Worm (Caenorhabditis elegans) whole organism, early embryonic: ENCODE measurements around the gene ztf-27.

Experiments used
- B0310.2 ChIP-seq: sonication (generic microtip); optimal IDR thresholded peaks from 2 replicates; lab custom pipeline; 2016; ENCODE audit warnings: mild to moderate bottlenecking, missing genetic modification characterization, missing compliant biosample characterization
- F13C5.2 ChIP-seq: sonication (generic microtip); optimal IDR thresholded peaks from 2 replicates; lab custom pipeline; 2017; ENCODE audit warnings: mild to moderate bottlenecking, missing genetic modification characterization, inconsistent platforms, missing compliant biosample characterization
- aly-1 ChIP-seq: sonication (generic microtip); optimal IDR thresholded peaks from 2 replicates; lab custom pipeline; 2016; ENCODE audit warnings: missing genetic modification characterization, missing compliant biosample characterization
- ama-1 ChIP-seq: fragments of 150-350 bp; optimal IDR thresholded peaks from 2 replicates; lab custom pipeline; 2014
- ceh-13 ChIP-seq: fragments of 200-800 bp; sonication (Bioruptor generic); optimal IDR thresholded peaks from 2 replicates; lab custom pipeline; 2018; ENCODE audit warnings: mild to moderate bottlenecking, missing genetic modification characterization, missing compliant biosample characterization
- ceh-36 ChIP-seq: sonication (generic microtip); optimal IDR thresholded peaks from 2 replicates; lab custom pipeline; 2016; ENCODE audit warnings: missing genetic modification characterization, inconsistent platforms, missing compliant biosample characterization
- ets-7 ChIP-seq: sonication (generic microtip); optimal IDR thresholded peaks from 2 replicates; lab custom pipeline; 2016; ENCODE audit warnings: missing genotype, missing genetic modification characterization, missing compliant biosample characterization
- flt-1 ChIP-seq: fragments of 200-800 bp; sonication (Bioruptor generic); IDR thresholded peaks from 2 replicates; pipeline ENCODE4 v1.3.6; 2022; ENCODE audit warnings: missing genetic modification characterization, missing compliant biosample characterization
- hmbx-1 ChIP-seq: sonication (generic microtip); optimal IDR thresholded peaks from 2 replicates; lab custom pipeline; 2016; ENCODE audit warnings: mild to moderate bottlenecking, missing genetic modification characterization, missing compliant biosample characterization
- hmg-4 ChIP-seq: fragments of 200-800 bp; sonication (Bioruptor generic); optimal IDR thresholded peaks from 2 replicates; lab custom pipeline; 2018; ENCODE audit warnings: mild to moderate bottlenecking, missing genetic modification characterization, missing compliant biosample characterization
- hnd-1 ChIP-seq: sonication (generic microtip); optimal IDR thresholded peaks from 2 replicates; lab custom pipeline; 2016; ENCODE audit warnings: missing genetic modification characterization, missing compliant biosample characterization
- pes-1 ChIP-seq: fragments of 200-800 bp; sonication (Bioruptor generic); IDR thresholded peaks from 2 replicates; pipeline ENCODE4 v1.3.6; 2022; ENCODE audit warnings: missing genetic modification reagents, missing genetic modification characterization, missing compliant biosample characterization
- scrt-1 ChIP-seq: fragments of 200-800 bp; sonication (Bioruptor generic); IDR thresholded peaks from 2 replicates; pipeline ENCODE4 v1.3.6; 2022; ENCODE audit warnings: missing genetic modification characterization, missing compliant biosample characterization
- sea-1 ChIP-seq: fragments of 200-800 bp; sonication (Bioruptor generic); conservative IDR thresholded peaks from 2 replicates; pipeline ENCODE4 v1.3.6; 2022; ENCODE audit warnings: missing genetic modification characterization, missing compliant biosample characterization
- tbx-11 ChIP-seq: fragments of 200-800 bp; sonication (Bioruptor generic); IDR thresholded peaks from 2 replicates; pipeline ENCODE4 v1.3.6; 2022; ENCODE audit warnings: missing genetic modification characterization, missing compliant biosample characterization
- tbx-37 ChIP-seq: fragments of 200-800 bp; sonication (Bioruptor generic); conservative IDR thresholded peaks from 2 replicates; pipeline ENCODE4 v1.3.6; 2022; ENCODE audit warnings: missing genetic modification reagents, missing genetic modification characterization, missing compliant biosample characterization
- tra-4 ChIP-seq: sonication (generic microtip); optimal IDR thresholded peaks from 2 replicates; lab custom pipeline; 2017; ENCODE audit warnings: missing genetic modification characterization, missing compliant biosample characterization

ztf-27 gene

DNA sequence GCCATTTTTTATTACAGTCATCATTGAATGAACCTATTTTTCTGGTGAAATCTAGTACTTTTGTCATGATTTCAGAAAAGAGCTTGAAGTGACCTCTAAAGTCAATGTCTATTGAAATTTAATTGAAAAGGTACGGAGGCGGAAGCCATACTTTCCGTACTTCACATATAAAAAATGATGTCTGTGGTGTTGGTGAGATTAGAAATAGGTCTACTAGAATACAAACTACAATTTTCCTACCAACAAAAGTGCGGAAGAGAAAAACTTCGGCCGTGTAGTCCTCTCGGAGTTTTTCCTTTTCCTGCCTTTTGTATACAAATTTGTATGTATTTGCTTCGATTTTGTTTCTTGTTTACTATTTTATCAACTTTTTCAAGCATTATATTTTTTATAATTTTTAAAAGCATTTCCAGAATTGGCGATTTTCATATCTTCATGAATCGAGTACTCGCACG, 10.2 kb downstream of the ztf-27 start, which contains the start of gene T09F3.4:
Gene T09F3.4, plus strand, starts transcription at position 405 of the 455 bp plus-strand sequence.
- TF ChIP-seq tbx-37 (GFP tag; lab: Robert Waterston, UW) (peak; percentile 37; the same call in 1 of the 2 replicates), hmg-4 (no peak)

DNA sequence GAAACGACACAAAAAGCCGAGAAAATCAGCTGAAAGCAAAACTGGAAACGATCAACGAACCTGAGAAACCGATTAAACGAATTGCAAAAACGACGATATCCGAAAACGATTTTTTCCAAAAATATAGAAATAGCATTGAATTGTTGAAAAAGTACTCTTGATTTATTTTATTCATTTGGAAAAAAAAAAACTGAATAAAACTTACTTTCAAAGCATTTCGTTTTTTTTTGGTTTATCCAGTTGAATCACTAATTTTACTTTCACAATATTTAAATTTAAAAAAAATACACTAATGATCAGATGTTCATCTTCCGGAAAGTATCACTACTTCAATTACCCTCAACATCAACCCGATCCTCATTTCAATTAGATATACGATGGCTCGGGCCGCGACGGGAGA, 11.4 kb downstream of the ztf-27 start, which contains the start of gene T09F3.5:
Gene T09F3.5, plus strand, starts transcription at position 301 of the 400 bp plus-strand sequence.
- no peak for TF ChIP-seq F13C5.2 (tag; lab: Kevin White, UChicago)
- no peak for TF ChIP-seq hnd-1 (tag; lab: Kevin White, UChicago)
- no peak for TF ChIP-seq hmbx-1 (tag; lab: Kevin White, UChicago)
- TF ChIP-seq flt-1 (GFP tag; lab: Robert Waterston, UW), result no peak
- TF ChIP-seq ets-7, result no peak
- TF ChIP-seq ama-1 (lab: Kevin White, UChicago), result no peak
- TF ChIP-seq tbx-11 (GFP tag; lab: Robert Waterston, UW), result no peak
- no peak for TF ChIP-seq B0310.2 (tag; lab: Kevin White, UChicago)
- TF ChIP-seq ceh-36 (tag; lab: Kevin White, UChicago), result no peak
- no peak for TF ChIP-seq scrt-1 (GFP tag; lab: Robert Waterston, UW)
- no peak for TF ChIP-seq tbx-37 (GFP tag; lab: Robert Waterston, UW)
- TF ChIP-seq sea-1, result no peak
- no peak for TF ChIP-seq ceh-13 (GFP tag; lab: Kevin White, UChicago)
- TF ChIP-seq pes-1 (GFP tag; lab: Robert Waterston, UW), result no peak
- TF ChIP-seq aly-1 (tag; lab: Kevin White, UChicago), result no peak
- TF ChIP-seq hmg-4, result no peak
- TF ChIP-seq tra-4 (tag; lab: Kevin White, UChicago), result no peak

DNA sequence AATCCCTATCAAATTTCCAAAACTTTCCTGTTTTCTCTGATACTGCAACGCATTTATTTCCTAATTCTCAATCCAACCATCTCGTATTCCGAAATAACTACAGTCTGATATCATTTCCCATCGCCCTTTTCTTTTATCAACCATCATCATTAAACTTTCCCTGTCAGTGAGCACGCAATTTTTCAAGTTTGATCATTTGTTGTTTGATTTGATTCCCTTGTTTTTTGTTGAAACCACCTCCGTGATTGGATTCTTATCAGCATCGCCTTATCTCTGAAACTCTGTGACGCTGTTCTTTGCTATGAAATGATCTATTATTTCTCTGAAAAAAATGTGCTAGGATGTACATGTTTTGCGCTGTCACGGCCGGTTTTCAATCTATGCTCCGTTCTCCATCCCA, 17.9 kb downstream of the ztf-27 start:
- TF ChIP-seq B0310.2 (tag; lab: Kevin White, UChicago) (no peak), hmbx-1 (tag; lab: Kevin White, UChicago) (no peak), ceh-36 (tag; lab: Kevin White, UChicago) (no peak), F13C5.2 (tag; lab: Kevin White, UChicago) (no peak), sea-1 (no peak), ets-7 (no peak), hnd-1 (tag; lab: Kevin White, UChicago) (no peak), tbx-11 (GFP tag; lab: Robert Waterston, UW) (no peak), tra-4 (tag; lab: Kevin White, UChicago) (no peak), ama-1 (lab: Kevin White, UChicago) (no peak), pes-1 (GFP tag; lab: Robert Waterston, UW) (no peak)

DNA sequence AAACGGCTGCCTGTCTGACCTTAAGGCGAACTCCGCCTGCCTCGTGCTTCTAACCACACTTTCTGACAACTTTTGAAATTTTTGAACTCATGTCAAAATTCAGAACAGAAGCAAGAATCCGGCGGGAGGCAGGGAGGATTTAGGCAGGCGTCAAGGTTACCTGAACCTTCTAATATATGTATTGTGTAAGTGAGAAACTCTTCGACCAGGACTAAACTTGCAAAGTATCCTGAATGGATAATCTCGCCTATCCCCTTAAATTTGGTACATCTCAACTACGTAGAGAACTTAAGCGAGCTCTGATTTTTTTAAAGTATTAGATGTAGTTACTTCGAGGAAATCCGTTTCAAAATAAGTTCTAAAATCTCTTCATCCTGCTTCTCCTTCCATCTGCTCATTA, 25.9 kb downstream of the ztf-27 start, which contains the start of gene E04D5.5:
Gene E04D5.5, plus strand, starts transcription at position 301 of the 400 bp plus-strand sequence.
- TF ChIP-seq tra-4 (tag; lab: Kevin White, UChicago) (no peak), B0310.2 (tag; lab: Kevin White, UChicago) (no peak), tbx-37 (GFP tag; lab: Robert Waterston, UW) (no peak), ama-1 (lab: Kevin White, UChicago) (no peak), tbx-11 (GFP tag; lab: Robert Waterston, UW) (no peak), ceh-36 (tag; lab: Kevin White, UChicago) (no peak), scrt-1 (GFP tag; lab: Robert Waterston, UW) (no peak)

DNA sequence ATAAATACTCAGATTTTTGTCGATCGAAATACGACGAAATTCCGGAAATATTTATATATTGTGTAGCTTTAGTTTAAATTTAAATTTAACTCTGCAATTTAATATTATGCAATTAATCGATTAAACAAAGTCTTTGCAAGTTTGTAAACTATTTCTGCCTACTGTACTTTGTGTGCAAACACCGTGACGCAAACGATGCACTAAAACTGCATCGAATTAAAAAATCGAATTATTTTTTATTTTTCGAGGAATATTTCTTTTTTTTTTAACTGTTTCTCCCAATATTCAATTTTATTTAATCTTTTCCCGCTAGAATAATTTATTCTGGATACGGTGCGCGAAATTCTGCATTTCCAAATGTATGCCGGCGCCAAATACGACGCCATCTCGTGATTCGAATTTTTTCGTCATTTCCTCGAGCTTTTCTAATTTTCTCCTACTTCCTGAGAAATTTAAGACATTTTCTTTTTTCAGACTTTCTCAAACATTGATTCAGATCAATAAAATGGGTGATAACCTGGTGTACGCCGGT, 31.3 kb downstream of the ztf-27 start, which contains the start of gene eif-2A:
Gene eif-2A, plus strand, starts transcription at position 469 of the 532 bp plus-strand sequence.
- TF ChIP-seq sea-1 (no peak), B0310.2 (tag; lab: Kevin White, UChicago) (no peak), tra-4 (tag; lab: Kevin White, UChicago) (no peak), F13C5.2 (tag; lab: Kevin White, UChicago) (no peak), ets-7 (no peak), hmg-4 (no peak), ceh-13 (GFP tag; lab: Kevin White, UChicago) (no peak), ceh-36 (tag; lab: Kevin White, UChicago) (no peak), ama-1 (lab: Kevin White, UChicago) (no peak), tbx-11 (GFP tag; lab: Robert Waterston, UW) (no peak)

DNA sequence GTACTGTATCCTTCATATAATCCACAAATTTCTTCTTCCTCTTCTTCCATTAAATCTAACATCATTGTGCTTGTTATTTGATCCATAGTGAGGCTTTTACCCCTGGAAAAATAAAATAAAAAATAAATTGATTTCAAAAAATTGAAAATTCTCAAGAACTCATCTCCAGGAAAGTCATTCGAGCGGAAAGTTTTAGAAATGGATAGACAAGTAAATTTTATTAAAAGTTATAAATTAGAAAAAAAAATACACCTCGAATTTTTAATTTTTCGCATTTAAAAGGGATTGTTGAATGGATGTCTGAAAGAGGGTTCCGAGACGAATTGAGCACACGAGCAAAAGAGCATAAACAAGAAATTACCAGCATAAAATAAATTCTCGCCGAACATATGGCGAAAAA, 36.8 kb downstream of the ztf-27 start, which contains the start of gene frpr-21:
Gene frpr-21, minus strand, starts transcription at position 101 of the 400 bp plus-strand sequence.
- TF ChIP-seq ceh-36 (tag; lab: Kevin White, UChicago) (no peak), ets-7 (no peak), aly-1 (tag; lab: Kevin White, UChicago) (no peak)

DNA sequence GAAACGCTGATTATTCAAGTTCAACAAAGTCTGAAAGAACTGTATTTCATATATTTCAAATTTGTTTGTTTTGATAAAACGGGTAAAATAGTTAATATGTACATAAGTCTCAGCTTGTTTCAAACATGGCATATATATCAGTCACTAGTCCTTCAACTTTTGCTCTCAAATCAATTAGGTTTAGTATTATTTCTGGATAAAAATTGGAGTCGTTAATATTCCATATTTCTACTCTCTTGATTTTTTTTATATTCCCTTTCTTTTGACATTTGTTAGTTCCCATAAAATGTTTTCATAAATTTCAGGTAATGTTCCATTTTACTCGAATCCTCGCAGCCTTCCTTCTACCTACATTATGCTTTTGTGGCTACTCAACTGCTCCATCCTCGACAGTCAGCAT, 50.7 kb downstream of the ztf-27 start, which contains the start of gene cut-4:
Gene cut-4, plus strand, starts transcription at position 301 of the 400 bp plus-strand sequence.
- TF ChIP-seq tbx-37 (GFP tag; lab: Robert Waterston, UW) (no peak), hnd-1 (tag; lab: Kevin White, UChicago) (no peak)
